Worm (Caenorhabditis elegans): ENCODE measurements around the gene vps-53.

- no peak for TF ChIP-seq T22C8.4 (GFP tag; IDR thresholded peaks at IDR 0.05)
- no peak for TF ChIP-seq flt-1 (GFP tag; IDR thresholded peaks at IDR 0.05)
- TF ChIP-seq cog-1 (tag; optimal IDR thresholded peaks at IDR 0.05) = no peak
- TF ChIP-seq med-1 (GFP tag; optimal IDR thresholded peaks at IDR 0.05; ENCODE audit: insufficient read depth) = no peak
- TF ChIP-seq ref-1 (GFP tag; conservative IDR thresholded peaks at IDR 0.05) = no peak
- no peak for TF ChIP-seq ztf-23 (GFP tag; IDR thresholded peaks at IDR 0.05)
Observed at ce11 chrIII:9720191-9720590, 37.1 kb downstream of the vps-53 start, which contains the start of gene ncx-7.

Data from whole organism, midembryonic.